Fruit fly (Drosophila melanogaster): ENCODE measurements around the gene NANS.

Gene NANS

DNA sequence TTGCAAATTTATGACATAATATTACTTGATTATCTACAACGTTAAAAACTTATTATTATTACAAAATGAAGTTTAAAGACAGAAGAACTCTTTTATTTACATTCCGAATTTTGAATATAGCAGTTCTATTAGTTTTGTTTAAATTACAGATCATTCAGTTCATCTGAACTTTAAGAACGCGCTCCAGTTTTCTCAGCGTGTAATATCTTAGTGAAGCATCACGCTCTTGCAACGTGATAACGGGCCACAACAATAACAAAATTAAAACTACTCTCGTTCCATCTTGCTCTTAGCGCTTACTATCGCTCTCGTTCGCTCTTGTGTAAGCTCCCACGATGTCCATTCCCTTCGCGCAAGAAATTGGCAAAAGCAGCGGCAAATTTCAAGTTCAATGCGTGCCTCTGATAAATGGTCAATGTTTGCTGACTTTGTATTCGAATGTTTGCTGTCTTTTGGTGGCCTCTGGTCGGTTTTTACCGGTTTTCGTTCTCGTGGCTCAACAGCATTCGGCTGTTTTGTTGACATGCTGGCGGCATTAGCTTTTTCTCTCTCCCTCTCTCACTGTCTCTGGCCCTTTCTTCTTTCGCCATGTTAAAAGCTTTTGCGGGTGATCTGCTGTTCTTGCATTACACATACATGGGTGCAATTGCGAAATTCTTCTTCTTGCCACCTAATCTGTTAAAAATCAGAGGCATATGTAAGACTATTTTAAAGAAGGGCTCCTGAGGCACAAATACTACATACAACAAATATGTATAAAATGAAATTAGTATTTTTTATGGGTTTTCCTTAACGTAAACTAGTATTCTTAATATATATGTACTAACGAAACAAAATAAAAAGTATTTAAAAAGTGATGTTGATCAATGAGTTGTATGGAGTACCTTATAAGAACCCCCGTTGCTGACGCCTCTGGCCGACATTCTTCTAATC, 16.5 kb downstream of the NANS start:
- TF ChIP-seq cnc (optimal IDR thresholded peaks at IDR 0.05) (no peak), ovo (GFP tag; optimal IDR thresholded peaks at IDR 0.05) (peak; percentile 59), Clk (GFP tag; optimal IDR thresholded peaks at IDR 0.05) (no peak), CG5204 (GFP tag; optimal IDR thresholded peaks at IDR 0.05) (no peak), bab1 (GFP tag; optimal IDR thresholded peaks at IDR 0.05) (peak; percentile 85), toe (GFP tag; optimal IDR thresholded peaks at IDR 0.05) (peak; percentile 37), CG12768 (GFP tag; optimal IDR thresholded peaks at IDR 0.05) (no peak), Hr96 (GFP tag; optimal IDR thresholded peaks at IDR 0.05) (peak; percentile 65), CG11617 (GFP tag; optimal IDR thresholded peaks at IDR 0.05) (peak; percentile 71), CG14711 (tag; optimal IDR thresholded peaks at IDR 0.05) (peak; percentile 81), pad (GFP tag; optimal IDR thresholded peaks at IDR 0.05) (peak; percentile 51), tj (GFP tag; optimal IDR thresholded peaks at IDR 0.05) (peak; percentile 83), CG7101 (tag; optimal IDR thresholded peaks at IDR 0.05) (peak; percentile 85), CG1620 (GFP tag; optimal IDR thresholded peaks at IDR 0.05) (peak; percentile 48), Mnt (GFP tag; optimal IDR thresholded peaks at IDR 0.05) (peak; percentile 47), Crg-1 (GFP tag; optimal IDR thresholded peaks at IDR 0.05) (no peak), CG33017 (tag; optimal IDR thresholded peaks at IDR 0.05) (peak; percentile 82), cic (GFP tag; optimal IDR thresholded peaks at IDR 0.05) (no peak), CG7045 (GFP tag; optimal IDR thresholded peaks at IDR 0.05) (peak; percentile 78), kay (GFP tag; ENCODE audit: borderline replicate concordance) (peak; percentile 77)

DNA sequence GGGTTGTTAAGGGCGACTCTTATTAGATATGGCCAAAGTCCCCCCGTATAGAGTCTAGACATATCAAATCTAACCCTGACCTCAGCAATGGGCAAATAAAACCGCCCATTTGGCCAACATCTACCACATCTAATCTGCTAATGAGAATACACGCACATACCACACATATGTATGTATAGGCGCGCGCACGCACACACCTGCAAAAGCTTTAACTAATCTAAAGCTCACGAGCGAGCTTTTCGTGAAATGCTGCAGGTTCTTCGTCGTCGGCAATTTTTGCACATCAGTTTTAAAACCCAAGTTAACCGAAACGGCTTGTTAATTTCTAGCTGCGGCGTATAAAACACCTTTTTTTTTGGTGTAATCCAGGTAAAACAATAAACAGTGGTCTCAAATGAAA, 17.4 kb downstream of the NANS start:
- TF ChIP-seq tj (GFP tag; optimal IDR thresholded peaks at IDR 0.05) (peak; percentile 74), CG5204 (GFP tag; optimal IDR thresholded peaks at IDR 0.05) (no peak)

DNA sequence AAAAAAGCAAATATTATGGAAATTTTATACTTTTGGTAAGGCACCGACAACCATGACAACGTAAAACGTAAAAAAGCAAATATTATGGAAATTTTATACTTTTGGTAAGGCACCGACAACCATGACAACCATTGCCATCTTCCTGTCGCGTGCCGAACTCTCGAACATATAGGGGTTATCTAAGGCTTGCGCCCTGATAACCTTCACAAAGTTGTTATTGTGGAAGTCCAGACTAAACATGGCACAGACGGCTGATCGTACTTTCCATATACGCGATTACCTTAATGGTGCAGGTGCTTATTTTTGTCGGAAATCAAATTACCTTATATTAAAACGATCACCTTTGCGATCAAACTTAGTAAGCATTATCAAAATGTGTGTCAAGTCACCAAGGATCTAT, 19.1 kb downstream of the NANS start:
- no peak for TF ChIP-seq Crg-1 (GFP tag; optimal IDR thresholded peaks at IDR 0.05)
- TF ChIP-seq toe (GFP tag; optimal IDR thresholded peaks at IDR 0.05) = no peak
- TF ChIP-seq CG11617 (GFP tag; optimal IDR thresholded peaks at IDR 0.05) = no peak
- TF ChIP-seq CG14711 (tag; optimal IDR thresholded peaks at IDR 0.05) = no peak
- TF ChIP-seq ovo (GFP tag; optimal IDR thresholded peaks at IDR 0.05) = no peak
- TF ChIP-seq CG33017 (tag; optimal IDR thresholded peaks at IDR 0.05) = no peak
- TF ChIP-seq tj (GFP tag; optimal IDR thresholded peaks at IDR 0.05) = no peak
- no peak for TF ChIP-seq CG1620 (GFP tag; optimal IDR thresholded peaks at IDR 0.05)

DNA sequence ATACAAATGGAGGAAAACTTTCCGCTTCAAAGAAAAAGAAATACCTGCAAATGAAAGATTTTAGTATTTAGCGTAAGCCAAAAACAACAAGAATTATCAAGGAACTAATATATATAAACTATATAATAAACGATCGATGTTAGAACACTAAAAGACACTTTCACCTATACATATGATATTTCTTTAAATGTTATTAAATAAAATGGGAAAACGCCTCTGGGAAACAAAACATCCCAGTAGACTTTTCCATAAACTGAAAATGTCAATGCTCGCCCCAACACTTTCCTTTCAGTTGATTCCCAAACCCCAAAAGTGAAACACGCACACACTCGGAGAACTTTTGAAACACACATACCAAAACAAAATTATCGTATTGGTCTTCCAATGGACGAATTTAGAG, 21.0 kb downstream of the NANS start, which contains the start of gene vrs:
Gene vrs (plus strand): TSS at position 301 of the 400 bp plus-strand sequence.
- TF ChIP-seq CG12768 (GFP tag; optimal IDR thresholded peaks at IDR 0.05) (no peak), cic (GFP tag; optimal IDR thresholded peaks at IDR 0.05) (no peak), bab1 (GFP tag; optimal IDR thresholded peaks at IDR 0.05) (no peak), Clk (GFP tag; optimal IDR thresholded peaks at IDR 0.05) (no peak), Hr96 (GFP tag; optimal IDR thresholded peaks at IDR 0.05) (no peak), CG5204 (GFP tag; optimal IDR thresholded peaks at IDR 0.05) (no peak), CG7045 (GFP tag; optimal IDR thresholded peaks at IDR 0.05) (no peak), CG11617 (GFP tag; optimal IDR thresholded peaks at IDR 0.05) (no peak)

DNA sequence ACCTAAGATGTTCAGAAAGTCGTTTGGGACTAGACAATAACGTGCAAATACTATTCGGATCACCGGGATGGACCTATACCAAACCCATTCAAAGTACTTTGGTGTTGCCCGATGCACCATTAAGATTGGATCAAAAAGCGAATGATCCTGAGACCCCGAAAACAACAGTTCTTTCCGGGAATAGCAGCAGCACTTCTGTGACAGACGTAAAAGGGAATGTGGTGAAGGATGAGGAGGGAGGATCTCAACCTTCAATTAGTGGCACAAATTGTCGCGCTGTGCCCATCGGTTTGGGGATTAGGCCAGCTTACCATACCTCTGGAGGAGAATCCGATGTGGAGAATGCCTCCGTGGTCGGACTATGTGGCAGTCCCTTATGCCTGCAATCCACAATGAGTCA, 22.0 kb downstream of the NANS start:
- TF ChIP-seq CG1620 (GFP tag; optimal IDR thresholded peaks at IDR 0.05) (no peak), pad (GFP tag; optimal IDR thresholded peaks at IDR 0.05) (no peak), CG5204 (GFP tag; optimal IDR thresholded peaks at IDR 0.05) (no peak), cic (GFP tag; optimal IDR thresholded peaks at IDR 0.05) (no peak), Clk (GFP tag; optimal IDR thresholded peaks at IDR 0.05) (no peak), CG7045 (GFP tag; optimal IDR thresholded peaks at IDR 0.05) (no peak), CG7101 (tag; optimal IDR thresholded peaks at IDR 0.05) (no peak), kay (GFP tag; ENCODE audit: borderline replicate concordance) (no peak), tj (GFP tag; optimal IDR thresholded peaks at IDR 0.05) (no peak), CG14711 (tag; optimal IDR thresholded peaks at IDR 0.05) (no peak), cnc (optimal IDR thresholded peaks at IDR 0.05) (no peak), CG33017 (tag; optimal IDR thresholded peaks at IDR 0.05) (no peak), CG12768 (GFP tag; optimal IDR thresholded peaks at IDR 0.05) (no peak), toe (GFP tag; optimal IDR thresholded peaks at IDR 0.05) (no peak), Mnt (GFP tag; optimal IDR thresholded peaks at IDR 0.05) (no peak), Crg-1 (GFP tag; optimal IDR thresholded peaks at IDR 0.05) (no peak), ovo (GFP tag; optimal IDR thresholded peaks at IDR 0.05) (no peak), CG11617 (GFP tag; optimal IDR thresholded peaks at IDR 0.05) (no peak), bab1 (GFP tag; optimal IDR thresholded peaks at IDR 0.05) (no peak)

DNA sequence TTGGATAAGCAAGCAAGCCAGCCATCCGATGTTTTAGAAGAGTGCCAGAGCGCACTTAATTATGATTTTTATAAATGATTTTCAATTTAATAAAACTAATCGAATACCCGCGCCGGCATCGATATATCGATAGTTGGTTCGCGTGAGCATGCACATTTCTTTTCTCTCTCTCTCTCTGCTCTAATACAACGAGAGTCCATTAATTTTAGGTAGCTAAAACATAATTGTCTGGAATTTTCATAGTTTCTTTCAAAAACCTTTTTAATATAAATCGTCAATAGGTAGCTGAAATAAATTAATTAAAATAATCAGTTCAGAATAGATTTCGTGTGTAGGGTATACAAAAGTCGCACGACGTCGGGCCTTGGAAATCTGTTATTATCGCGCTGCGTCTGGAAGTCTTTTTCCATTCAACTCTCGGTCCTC, 22.5 kb downstream of the NANS start, which contains the start of gene CG18549:
Gene CG18549 (plus strand): TSS at position 408 of the 426 bp plus-strand sequence.
- TF ChIP-seq CG14711 (tag; optimal IDR thresholded peaks at IDR 0.05) (peak; percentile 99), cnc (optimal IDR thresholded peaks at IDR 0.05) (peak in 1 of 2 experiments; percentile 15), tj (GFP tag; optimal IDR thresholded peaks at IDR 0.05) (peak; percentile 83), pad (GFP tag; optimal IDR thresholded peaks at IDR 0.05) (peak; percentile 89), toe (GFP tag; optimal IDR thresholded peaks at IDR 0.05) (no peak), CG1620 (GFP tag; optimal IDR thresholded peaks at IDR 0.05) (peak; percentile 97), bab1 (GFP tag; optimal IDR thresholded peaks at IDR 0.05) (peak; percentile 100), CG11617 (GFP tag; optimal IDR thresholded peaks at IDR 0.05) (peak; percentile 96), cic (GFP tag; optimal IDR thresholded peaks at IDR 0.05) (peak; percentile 98), CG33017 (tag; optimal IDR thresholded peaks at IDR 0.05) (peak; percentile 100), CG5204 (GFP tag; optimal IDR thresholded peaks at IDR 0.05) (peak; percentile 97), Mnt (GFP tag; optimal IDR thresholded peaks at IDR 0.05) (peak; percentile 95), CG12768 (GFP tag; optimal IDR thresholded peaks at IDR 0.05) (peak; percentile 99), CG7045 (GFP tag; optimal IDR thresholded peaks at IDR 0.05) (peak; percentile 97), kay (GFP tag; ENCODE audit: borderline replicate concordance) (peak; percentile 99), Clk (GFP tag; optimal IDR thresholded peaks at IDR 0.05) (peak; percentile 94), Crg-1 (GFP tag; optimal IDR thresholded peaks at IDR 0.05) (peak; percentile 98), Hr96 (GFP tag; optimal IDR thresholded peaks at IDR 0.05) (peak; percentile 99), ovo (GFP tag; optimal IDR thresholded peaks at IDR 0.05) (peak; percentile 58), CG7101 (tag; optimal IDR thresholded peaks at IDR 0.05) (peak; percentile 100)
